Fruit fly (Drosophila melanogaster) whole organism, wandering third instar larva: ENCODE data around the gene CG31279.

Experiments
- Abd-B ChIP-seq: fragments of >200 bp; optimal IDR thresholded peaks from 2 replicates; lab custom pipeline; 2017; ENCODE audit warnings: missing biosample characterization, missing genetic modification characterization
- CG9705 ChIP-seq: fragments of 200-800 bp; sonication (Bioruptor generic); optimal IDR thresholded peaks from 2 replicates; lab custom pipeline; 2018; ENCODE audit warnings: missing biosample characterization, mild to moderate bottlenecking, missing genetic modification characterization
- Dfd ChIP-seq: fragments of >200 bp; optimal IDR thresholded peaks from 2 replicates; lab custom pipeline; 2017; ENCODE audit warnings: missing biosample characterization, missing genetic modification characterization
- GATAd ChIP-seq: sonication (Bioruptor generic); optimal IDR thresholded peaks from 2 replicates; lab custom pipeline; 2016; ENCODE audit warnings: missing biosample characterization, missing genetic modification characterization
- Hnf4 ChIP-seq: fragments of 200-800 bp; sonication (Bioruptor generic); optimal IDR thresholded peaks from 2 replicates; lab custom pipeline; 2016; ENCODE audit warnings: missing biosample characterization, mild to moderate bottlenecking, missing genetic modification characterization
- Hr78 ChIP-seq: fragments of >200 bp; optimal IDR thresholded peaks from 2 replicates; lab custom pipeline; 2017; ENCODE audit warnings: missing biosample characterization, missing genetic modification characterization
- Hr83 ChIP-seq: fragments of 200-300 bp; sonication (Bioruptor generic); optimal IDR thresholded peaks from 2 replicates; lab custom pipeline; 2016; ENCODE audit warnings: missing biosample characterization, mild to moderate bottlenecking, missing genetic modification characterization, moderate library complexity; ENCODE audit not compliant: poor library complexity, severe bottlenecking
- Jra ChIP-seq: sonication (Bioruptor generic); optimal IDR thresholded peaks from 2 replicates; lab custom pipeline; 2016; ENCODE audit warnings: missing biosample characterization, missing genetic modification characterization
- Mio ChIP-seq: sonication (Bioruptor generic); optimal IDR thresholded peaks from 2 replicates; lab custom pipeline; 2016; ENCODE audit warnings: missing biosample characterization, missing genetic modification characterization
- Myc ChIP-seq: fragments of >200 bp; optimal IDR thresholded peaks from 2 replicates; lab custom pipeline; 2017
- N ChIP-seq: fragments of >200 bp; optimal IDR thresholded peaks from 2 replicates; lab custom pipeline; 2018; ENCODE audit warnings: missing biosample characterization, missing external identifiers, missing genetic modification characterization
- OdsH ChIP-seq: fragments of 200-800 bp; sonication (Bioruptor generic); optimal IDR thresholded peaks from 2 replicates; lab custom pipeline; 2016; ENCODE audit warnings: missing biosample characterization, mild to moderate bottlenecking, missing genetic modification characterization
- Rel ChIP-seq, 2 experiments: fragments of 200-800 bp; sonication (Bioruptor generic) in 1 of 2; optimal IDR thresholded peaks; 2 replicates in 1 of 2; 3 replicates in 1 of 2; lab custom pipeline; 2016 to 2019; ENCODE audit warnings: mild to moderate bottlenecking in 2 of 2, missing biosample characterization in 2 of 2, missing genetic modification characterization in 2 of 2, moderate library complexity in 1 of 2
- Vsx2 ChIP-seq: fragments of 200-300, 225-300 bp; sonication (Bioruptor generic); optimal IDR thresholded peaks from 2 replicates; lab custom pipeline; 2018; ENCODE audit warnings: missing biosample characterization, missing genetic modification characterization; ENCODE audit not compliant: partially characterized antibody
- br ChIP-seq: fragments of 200-800 bp; sonication (Bioruptor generic); optimal IDR thresholded peaks from 2 replicates; lab custom pipeline; 2016; ENCODE audit warnings: missing biosample characterization, missing genetic modification characterization
- brk ChIP-seq: fragments of 200-800 bp; sonication (Bioruptor generic); optimal IDR thresholded peaks from 2 replicates; lab custom pipeline; 2016; ENCODE audit warnings: missing biosample characterization, mild to moderate bottlenecking, missing genetic modification characterization
- dl ChIP-seq, 2 experiments: fragments of 175-275, 200-275 bp in 1 of 2; fragments of 200-275 bp in 1 of 2; sonication (Bioruptor generic); optimal IDR thresholded peaks; lab custom pipeline; 2018; ENCODE audit warnings: mild to moderate bottlenecking in 2 of 2, missing biosample characterization in 2 of 2, missing genetic modification characterization in 2 of 2, moderate library complexity in 2 of 2; ENCODE audit not compliant: partially characterized antibody in 2 of 2, insufficient read depth in 1 of 2
- dmrt93B ChIP-seq: fragments of 200-800 bp; sonication (Bioruptor generic); optimal IDR thresholded peaks from 2 replicates; lab custom pipeline; 2018; ENCODE audit warnings: missing biosample characterization, mild to moderate bottlenecking, missing genetic modification characterization
- dsf ChIP-seq: sonication (Bioruptor generic); optimal IDR thresholded peaks from 2 replicates; lab custom pipeline; 2016; ENCODE audit warnings: missing biosample characterization, missing genetic modification characterization, borderline replicate concordance
- ey ChIP-seq: fragments of 200-800 bp; sonication (Bioruptor generic); optimal IDR thresholded peaks from 2 replicates; lab custom pipeline; 2016; ENCODE audit warnings: missing biosample characterization, missing genetic modification characterization
- foxo ChIP-seq, 2 experiments: fragments of 200-800 bp; sonication (Bioruptor generic); optimal IDR thresholded peaks; 2 replicates in 1 of 2; 3 replicates in 1 of 2; lab custom pipeline; 2016 to 2017; ENCODE audit warnings: missing biosample characterization in 2 of 2, missing genetic modification characterization in 2 of 2
- h ChIP-seq: fragments of 200-800 bp; sonication (Bioruptor generic); optimal IDR thresholded peaks from 3 replicates; lab custom pipeline; 2016; ENCODE audit warnings: missing biosample characterization, mild to moderate bottlenecking, missing genetic modification characterization
- jim ChIP-seq: fragments of 175-275, 200-325 bp; sonication (Bioruptor generic); optimal IDR thresholded peaks from 2 replicates; lab custom pipeline; 2016; ENCODE audit warnings: missing biosample characterization, mild to moderate bottlenecking, missing genetic modification characterization
- lola ChIP-seq: fragments of >200 bp; optimal IDR thresholded peaks from 2 replicates; lab custom pipeline; 2017; ENCODE audit warnings: missing biosample characterization, missing genetic modification characterization
- pan ChIP-seq: fragments of >200 bp; optimal IDR thresholded peaks from 2 replicates; lab custom pipeline; 2017
- psq ChIP-seq: fragments of 200-800 bp; sonication (Bioruptor generic); optimal IDR thresholded peaks from 3 replicates; lab custom pipeline; 2017; ENCODE audit warnings: missing biosample characterization, mild to moderate bottlenecking, missing genetic modification characterization, moderate library complexity
- rgr ChIP-seq: fragments of 200-800 bp; sonication (Bioruptor generic); optimal IDR thresholded peaks from 3 replicates; lab custom pipeline; 2016; ENCODE audit warnings: missing biosample characterization, mild to moderate bottlenecking, missing genetic modification characterization
- sage ChIP-seq: fragments of 200-800 bp; sonication (Bioruptor generic); optimal IDR thresholded peaks from 2 replicates; lab custom pipeline; 2016; ENCODE audit warnings: missing biosample characterization, mild to moderate bottlenecking, missing genetic modification characterization
- sv ChIP-seq: fragments of 200-800 bp; sonication (Bioruptor generic); optimal IDR thresholded peaks from 3 replicates; lab custom pipeline; 2016; ENCODE audit warnings: missing biosample characterization, missing genetic modification characterization
- usp ChIP-seq: fragments of >200 bp; optimal IDR thresholded peaks from 2 replicates; lab custom pipeline; 2017; ENCODE audit warnings: missing biosample characterization, missing genetic modification characterization
- woc ChIP-seq: sonication (Bioruptor generic); optimal IDR thresholded peaks from 2 replicates; lab custom pipeline; 2016; ENCODE audit warnings: missing biosample characterization, mild to moderate bottlenecking, missing genetic modification characterization

CG31279 gene

dm6 chr3R:16430381-16430780 is at the start of gene CG31279:
Gene CG31279 (plus strand): TSS chr3R:16430681.
- TF ChIP-seq N (GFP tag; lab: Kevin White, UChicago) (no peak), usp (GFP tag; lab: Kevin White, UChicago) (no peak), OdsH (GFP tag; lab: Kevin White, UChicago) (no peak), Rel (GFP tag; optimal IDR thresholded peaks at IDR 0.05; lab: Kevin White, UChicago) (no peak), Rel (tag; optimal IDR thresholded peaks at IDR 0.05; lab: Kevin White, UChicago) (no peak), Myc (no peak), GATAd (GFP tag; lab: Kevin White, UChicago) (no peak), lola (GFP tag; lab: Kevin White, UChicago) (no peak), ey (GFP tag; lab: Kevin White, UChicago) (no peak), dsf (GFP tag; lab: Kevin White, UChicago) (no peak), h (GFP tag; lab: Kevin White, UChicago) (no peak), pan (lab: Kevin White, UChicago) (no peak)

- TF ChIP-seq Abd-B (GFP tag; lab: Kevin White, UChicago): no peak
- no peak for TF ChIP-seq woc (GFP tag; lab: Kevin White, UChicago)
- no peak for TF ChIP-seq psq (GFP tag; lab: Kevin White, UChicago)
- no peak for TF ChIP-seq sage (GFP tag; lab: Kevin White, UChicago)
- TF ChIP-seq brk (GFP tag; lab: Kevin White, UChicago): no peak
- no peak for TF ChIP-seq rgr (GFP tag; lab: Kevin White, UChicago)
- TF ChIP-seq CG9705 (GFP tag; lab: Kevin White, UChicago): no peak
- TF ChIP-seq jim (GFP tag; lab: Kevin White, UChicago): no peak
- no peak for TF ChIP-seq lola (GFP tag; lab: Kevin White, UChicago)
- TF ChIP-seq Vsx2: no peak
- TF ChIP-seq Jra (GFP tag; lab: Kevin White, UChicago): no peak
- no peak for TF ChIP-seq OdsH (GFP tag; lab: Kevin White, UChicago)
Measured at dm6 chr3R:16385586-16385985, 44.9 kb upstream of the CG31279 start.

- TF ChIP-seq jim (GFP tag; lab: Kevin White, UChicago) (no peak), h (GFP tag; lab: Kevin White, UChicago) (no peak), Mio (GFP tag; lab: Kevin White, UChicago) (no peak)
- TF ChIP-seq, all 38 proteins: peak for 0
Measured at dm6 chr3R:16387039-16387438, 43.4 kb upstream of the CG31279 start.

- TF ChIP-seq br: no peak
- no peak for TF ChIP-seq dl (GFP tag; optimal IDR thresholded peaks at IDR 0.05; lab: Kevin White, UChicago; ENCODE audit: insufficient read depth in 1 of 2, partially characterized antibody in 2 of 2)
- TF ChIP-seq foxo (GFP tag; optimal IDR thresholded peaks at IDR 0.05; lab: Kevin White, UChicago): no peak
- TF ChIP-seq lola (GFP tag; lab: Kevin White, UChicago): no peak
- no peak for TF ChIP-seq dmrt93B
Measured at dm6 chr3R:16389117-16389516, 41.4 kb upstream of the CG31279 start.

dm6 chr3R:16394531-16394930 is 36.0 kb upstream of the CG31279 start:
- no peak for TF ChIP-seq Hr83 (GFP tag; lab: Kevin White, UChicago)
- TF ChIP-seq dmrt93B: no peak
- no peak for TF ChIP-seq ey (GFP tag; lab: Kevin White, UChicago)
- no peak for TF ChIP-seq h (GFP tag; lab: Kevin White, UChicago)
- TF ChIP-seq Hr78: no peak
- TF ChIP-seq sv (GFP tag; lab: Kevin White, UChicago): no peak
- no peak for TF ChIP-seq dsf (GFP tag; lab: Kevin White, UChicago)
- TF ChIP-seq Dfd (GFP tag; lab: Kevin White, UChicago): no peak
- no peak for TF ChIP-seq lola (GFP tag; lab: Kevin White, UChicago)
- no peak for TF ChIP-seq Hnf4 (GFP tag; lab: Kevin White, UChicago)
- TF ChIP-seq jim (GFP tag; lab: Kevin White, UChicago): no peak
- no peak for TF ChIP-seq Abd-B (GFP tag; lab: Kevin White, UChicago)
- no peak for TF ChIP-seq Mio (GFP tag; lab: Kevin White, UChicago)
